Fruit fly (Drosophila melanogaster) whole organism, embryonic: ENCODE data around the gene CG11131.

Experiments used
- Abd-B ChIP-seq: fragments of 200-800 bp; sonication (Bioruptor generic); optimal IDR thresholded peaks from 2 replicates; lab custom pipeline; 2018; ENCODE audit warnings: missing biosample characterization, mild to moderate bottlenecking, missing genetic modification characterization, moderate library complexity
- Atf3 ChIP-seq: fragments of 200-800 bp; sonication (Bioruptor generic); optimal IDR thresholded peaks from 3 replicates; lab custom pipeline; 2016; ENCODE audit warnings: missing biosample characterization, missing genetic modification characterization
- Bgb ChIP-seq: fragments of 200-800 bp; sonication (Bioruptor generic); IDR thresholded peaks from 2 replicates; pipeline ENCODE4 v1.3.6; 2022; ENCODE audit warnings: missing biosample characterization, missing genetic modification characterization; ENCODE audit not compliant: partially characterized antibody
- BtbVII ChIP-seq: fragments of 200-800 bp; sonication (Bioruptor generic); optimal IDR thresholded peaks from 3 replicates; lab custom pipeline; 2017; ENCODE audit warnings: missing biosample characterization, mild to moderate bottlenecking, missing genetic modification characterization
- C15 ChIP-seq: fragments of 200-800 bp; sonication (Bioruptor generic); IDR thresholded peaks from 3 replicates; pipeline ENCODE4 v1.3.6; 2022; ENCODE audit warnings: missing biosample characterization, missing genetic modification characterization
- CG10209 ChIP-seq: fragments of 200-800 bp; sonication (Bioruptor generic); optimal IDR thresholded peaks from 3 replicates; lab custom pipeline; 2017; ENCODE audit warnings: missing biosample characterization, mild to moderate bottlenecking, missing genetic modification characterization, missing genetic modification reagents
- CG10979 ChIP-seq: fragments of 200-800 bp; sonication (Bioruptor generic); optimal IDR thresholded peaks from 2 replicates; lab custom pipeline; 2018; ENCODE audit warnings: missing biosample characterization, mild to moderate bottlenecking, missing genetic modification characterization, moderate library complexity
- CG14965 ChIP-seq: fragments of 200-800 bp; sonication (Bioruptor generic); optimal IDR thresholded peaks from 2 replicates; lab custom pipeline; 2016; ENCODE audit warnings: missing biosample characterization, missing genetic modification characterization, borderline replicate concordance
- CG16863 ChIP-seq: fragments of 200-800 bp; sonication (Bioruptor generic); optimal IDR thresholded peaks from 3 replicates; lab custom pipeline; 2016; ENCODE audit warnings: missing biosample characterization, missing genetic modification characterization
- CG3065 ChIP-seq: fragments of 200-800 bp; sonication (Bioruptor generic); optimal IDR thresholded peaks from 2 replicates; lab custom pipeline; 2016; ENCODE audit warnings: missing biosample characterization, missing genetic modification characterization
- CG31441 ChIP-seq: fragments of 200-800 bp; sonication (Bioruptor generic); IDR thresholded peaks from 2 replicates; pipeline ENCODE4 v1.3.6; 2022; ENCODE audit warnings: missing biosample characterization, missing genetic modification characterization
- CG32767 ChIP-seq: fragments of 200-800 bp; sonication (Bioruptor generic); IDR thresholded peaks from 2 replicates; pipeline ENCODE4 v1.3.6; 2022; ENCODE audit warnings: missing biosample characterization, missing genetic modification characterization
- CG33213 ChIP-seq: fragments of 200-800 bp; sonication (Bioruptor generic); optimal IDR thresholded peaks from 3 replicates; lab custom pipeline; 2016; ENCODE audit warnings: missing biosample characterization, missing genetic modification characterization
- CG34422 ChIP-seq: fragments of 200-800 bp; sonication (Bioruptor generic); IDR thresholded peaks from 3 replicates; pipeline ENCODE4 v1.3.6; 2022; ENCODE audit warnings: missing biosample characterization, missing genetic modification characterization
- CG4730 ChIP-seq: fragments of 200-800 bp; sonication (Bioruptor generic); IDR thresholded peaks from 2 replicates; pipeline ENCODE4 v1.3.6; 2022; ENCODE audit warnings: missing biosample characterization, missing genetic modification characterization
- CG6254 ChIP-seq: fragments of 200-800 bp; sonication (Bioruptor generic); optimal IDR thresholded peaks from 3 replicates; lab custom pipeline; 2017; ENCODE audit warnings: mild to moderate bottlenecking, missing biosample characterization, missing genetic modification reagents, missing genetic modification characterization
- CG8089 ChIP-seq: fragments of 200-800 bp; sonication (Bioruptor generic); optimal IDR thresholded peaks from 3 replicates; lab custom pipeline; 2016; ENCODE audit warnings: missing biosample characterization, missing genetic modification characterization
- CG8281 ChIP-seq: fragments of 200-800 bp; sonication (Bioruptor generic); optimal IDR thresholded peaks from 2 replicates; lab custom pipeline; 2018; ENCODE audit warnings: missing biosample characterization, mild to moderate bottlenecking, missing genetic modification characterization, moderate library complexity
- CG9876 ChIP-seq: fragments of 200-800 bp; sonication (Bioruptor generic); optimal IDR thresholded peaks from 2 replicates; lab custom pipeline; 2016; ENCODE audit warnings: missing biosample characterization, missing genetic modification characterization
- Camta ChIP-seq: fragments of 200-800 bp; sonication (Bioruptor generic); optimal IDR thresholded peaks from 2 replicates; lab custom pipeline; 2016; ENCODE audit warnings: missing biosample characterization, missing genetic modification characterization
- Deaf1 ChIP-seq: fragments of 200-800 bp; optimal IDR thresholded peaks from 3 replicates; lab custom pipeline; 2019; ENCODE audit warnings: missing biosample characterization, mild to moderate bottlenecking, missing genetic modification characterization, moderate library complexity
- Eip74EF ChIP-seq, 2 experiments: fragments of 200-800 bp in 1 of 2; fragments of >200 bp in 1 of 2; sonication (Bioruptor generic) in 1 of 2; optimal IDR thresholded peaks; 2 replicates each; lab custom pipeline; 2017 to 2019; ENCODE audit warnings: missing biosample characterization in 2 of 2, missing genetic modification characterization in 2 of 2, mild to moderate bottlenecking in 1 of 2, moderate library complexity in 1 of 2
- Ets97D ChIP-seq: fragments of 200-800 bp; sonication (Bioruptor generic); optimal IDR thresholded peaks from 3 replicates; lab custom pipeline; 2016; ENCODE audit warnings: missing biosample characterization, missing genetic modification characterization
- GATAe ChIP-seq: fragments of 200-800 bp; sonication (Bioruptor generic); conservative IDR thresholded peaks from 2 replicates; pipeline ENCODE4 v1.3.6; 2022; ENCODE audit warnings: missing biosample characterization, missing genetic modification characterization
- Hr39 ChIP-seq: fragments of >200 bp; optimal IDR thresholded peaks from 2 replicates; lab custom pipeline; 2017
- Hr78 ChIP-seq, 2 experiments: fragments of 200-800 bp in 1 of 2; fragments of >200 bp in 1 of 2; sonication (Bioruptor generic) in 1 of 2; optimal IDR thresholded peaks; 2 replicates each; lab custom pipeline; 2017 to 2019; ENCODE audit warnings: missing biosample characterization in 2 of 2, missing genetic modification characterization in 2 of 2, mild to moderate bottlenecking in 1 of 2, moderate library complexity in 1 of 2
- Lim3 ChIP-seq: fragments of 200-800 bp; sonication (Bioruptor generic); IDR thresholded peaks from 2 replicates; pipeline ENCODE4 v1.3.6; 2022; ENCODE audit warnings: missing biosample characterization, missing genetic modification characterization
- MTF-1 ChIP-seq: fragments of 200-800 bp; sonication (Bioruptor generic); optimal IDR thresholded peaks from 2 replicates; lab custom pipeline; 2018; ENCODE audit warnings: missing biosample characterization, mild to moderate bottlenecking, missing genetic modification characterization, borderline replicate concordance
- Meics ChIP-seq: fragments of 200-800 bp; sonication (Bioruptor generic); optimal IDR thresholded peaks from 2 replicates; lab custom pipeline; 2017; ENCODE audit warnings: missing biosample characterization, mild to moderate bottlenecking, missing genetic modification characterization
- Mrtf ChIP-seq: fragments of 200-800 bp; sonication (Bioruptor generic); IDR thresholded peaks from 3 replicates; pipeline ENCODE4 v1.3.6; 2022; ENCODE audit warnings: missing biosample characterization, missing genetic modification characterization
- NK7.1 ChIP-seq: fragments of 200-800 bp; sonication (Bioruptor generic); optimal IDR thresholded peaks from 3 replicates; lab custom pipeline; 2016; ENCODE audit warnings: missing biosample characterization, missing genetic modification characterization
- ac ChIP-seq: fragments of 200-800 bp; sonication (Bioruptor generic); optimal IDR thresholded peaks from 3 replicates; lab custom pipeline; 2017; ENCODE audit warnings: missing biosample characterization, mild to moderate bottlenecking, missing genetic modification characterization
- dimm ChIP-seq: fragments of 200-800 bp; sonication (Bioruptor generic); IDR thresholded peaks from 2 replicates; pipeline ENCODE4 v1.3.6; 2022; ENCODE audit warnings: missing biosample characterization, missing genetic modification characterization
- disco-r ChIP-seq: fragments of 200-800 bp; sonication (Bioruptor generic); optimal IDR thresholded peaks from 2 replicates; lab custom pipeline; 2016; ENCODE audit warnings: missing biosample characterization, missing genetic modification characterization
- dmrt11E ChIP-seq: fragments of 200-800 bp; sonication (Bioruptor generic); optimal IDR thresholded peaks from 3 replicates; lab custom pipeline; 2018; ENCODE audit warnings: missing biosample characterization, mild to moderate bottlenecking, missing genetic modification characterization, moderate library complexity
- exex ChIP-seq: fragments of 200-800 bp; sonication (Bioruptor generic); optimal IDR thresholded peaks from 4 replicates; lab custom pipeline; 2018; ENCODE audit warnings: missing biosample characterization, mild to moderate bottlenecking, missing genetic modification characterization, moderate library complexity
- fd102C ChIP-seq: fragments of 200-800 bp; sonication (Bioruptor generic); optimal IDR thresholded peaks from 2 replicates; lab custom pipeline; 2018; ENCODE audit warnings: missing biosample characterization, mild to moderate bottlenecking, missing genetic modification characterization, moderate library complexity
- gem ChIP-seq: fragments of 200-800 bp; sonication (Bioruptor generic); optimal IDR thresholded peaks from 2 replicates; lab custom pipeline; 2019; ENCODE audit warnings: missing biosample characterization, mild to moderate bottlenecking, missing genetic modification characterization, moderate library complexity
- grn ChIP-seq: fragments of 200-800 bp; sonication (Bioruptor generic); optimal IDR thresholded peaks from 3 replicates; lab custom pipeline; 2017; ENCODE audit warnings: missing biosample characterization, missing genetic modification characterization
- hth ChIP-seq: fragments of >200 bp; optimal IDR thresholded peaks from 2 replicates; lab custom pipeline; 2017; ENCODE audit warnings: inconsistent platforms
- inv ChIP-seq: fragments of 200-800 bp; sonication (Bioruptor generic); IDR thresholded peaks from 2 replicates; pipeline ENCODE4 v1.3.6; 2022; ENCODE audit warnings: missing biosample characterization, missing genetic modification characterization; ENCODE audit not compliant: partially characterized antibody
- kay ChIP-seq: fragments of 200-800 bp; sonication (Bioruptor generic); optimal IDR thresholded peaks from 2 replicates; lab custom pipeline; 2016; ENCODE audit warnings: missing biosample characterization, missing genetic modification characterization
- lbe ChIP-seq: fragments of 200-800 bp; sonication (Bioruptor generic); optimal IDR thresholded peaks from 2 replicates; lab custom pipeline; 2016; ENCODE audit warnings: missing biosample characterization, mild to moderate bottlenecking, missing genetic modification characterization
- mld ChIP-seq: fragments of 200-800 bp; sonication (Bioruptor generic); IDR thresholded peaks from 3 replicates; pipeline ENCODE4 v1.3.6; 2022; ENCODE audit warnings: missing biosample characterization, missing genetic modification characterization; ENCODE audit not compliant: partially characterized antibody
- nau ChIP-seq: fragments of 200-800 bp; sonication (Bioruptor generic); optimal IDR thresholded peaks from 3 replicates; lab custom pipeline; 2017; ENCODE audit warnings: missing biosample characterization, mild to moderate bottlenecking, missing genetic modification characterization, missing genetic modification reagents
- pb ChIP-seq: fragments of 200-800 bp; sonication (Bioruptor generic); optimal IDR thresholded peaks from 3 replicates; lab custom pipeline; 2016; ENCODE audit warnings: missing biosample characterization, missing genetic modification characterization
- pum ChIP-seq: fragments of 200-800 bp; sonication (Bioruptor generic); optimal IDR thresholded peaks from 2 replicates; lab custom pipeline; 2016; ENCODE audit warnings: missing biosample characterization, missing genetic modification characterization
- run ChIP-seq: fragments of 200-800 bp; sonication (Bioruptor generic); optimal IDR thresholded peaks from 3 replicates; lab custom pipeline; 2018; ENCODE audit warnings: missing biosample characterization, mild to moderate bottlenecking, missing genetic modification characterization
- so ChIP-seq: fragments of 200-800 bp; sonication (Bioruptor generic); IDR thresholded peaks from 3 replicates; pipeline ENCODE4 v1.3.6; 2022; ENCODE audit warnings: missing biosample characterization, missing genetic modification characterization
- sob ChIP-seq: fragments of 200-800 bp; sonication (Bioruptor generic); IDR thresholded peaks from 2 replicates; pipeline ENCODE4 v1.3.6; 2022; ENCODE audit warnings: missing biosample characterization, missing genetic modification characterization
- sr ChIP-seq: fragments of 200-800 bp; sonication (Bioruptor generic); IDR thresholded peaks from 3 replicates; pipeline ENCODE4 v1.3.6; 2022; ENCODE audit warnings: missing biosample characterization, missing genetic modification characterization

Gene CG11131

DNA sequence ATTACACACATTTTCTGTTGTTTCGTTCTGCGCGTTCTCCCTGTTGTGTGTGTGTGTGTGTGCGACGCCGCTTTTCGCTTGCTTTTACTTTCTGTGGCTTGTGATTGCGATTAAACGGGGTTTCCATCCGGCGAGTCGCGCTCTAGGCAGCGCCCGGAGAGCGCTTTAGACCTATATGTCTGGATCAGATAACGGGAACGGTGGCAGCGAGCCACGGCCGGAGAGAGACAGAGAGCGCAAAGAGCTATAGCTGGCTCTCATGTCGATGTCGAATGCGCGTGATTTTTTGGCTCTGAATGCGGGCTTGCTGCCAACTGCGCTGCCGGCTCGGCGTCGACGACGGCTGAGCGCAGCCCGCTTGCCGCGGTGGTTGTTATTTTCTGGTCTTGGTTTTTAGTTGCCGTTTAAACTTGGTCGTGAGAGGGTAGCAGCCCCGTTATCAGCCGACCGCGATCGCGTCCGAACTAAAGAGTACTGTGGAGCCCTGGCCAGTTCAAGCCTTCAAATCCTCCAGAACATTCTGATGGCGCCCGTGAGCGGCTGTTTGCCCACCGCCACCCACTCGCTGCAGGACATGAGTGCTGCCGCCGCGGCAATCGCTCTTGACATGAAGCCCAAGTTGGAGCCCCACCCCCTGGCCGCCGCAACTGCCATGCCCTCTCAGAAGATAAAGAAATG, 46.9 kb downstream of the CG11131 start, which contains the start of gene Mes2 (continued):
- no peak for TF ChIP-seq nau (GFP tag; lab: Kevin White, UChicago)
- no peak for TF ChIP-seq MTF-1 (GFP tag; lab: Kevin White, UChicago)
- no peak for TF ChIP-seq Deaf1 (tag; lab: Kevin White, UChicago)
- no peak for TF ChIP-seq CG10979 (tag; lab: Kevin White, UChicago)
- no peak for TF ChIP-seq lbe (GFP tag; lab: Kevin White, UChicago)
- no peak for TF ChIP-seq GATAe (GFP tag; lab: Robert Waterston, UW)
- no peak for TF ChIP-seq Ets97D (GFP tag; lab: Kevin White, UChicago)
- TF ChIP-seq CG8089, result no peak
- TF ChIP-seq CG16863 (GFP tag; lab: Kevin White, UChicago), result no peak
- TF ChIP-seq ac, result no peak
- TF ChIP-seq CG8281 (tag; lab: Kevin White, UChicago), result no peak
- no peak for TF ChIP-seq sr (GFP tag; lab: Robert Waterston, UW)
- no peak for TF ChIP-seq Hr78 (GFP tag; optimal IDR thresholded peaks at IDR 0.05; lab: Kevin White, UChicago)
- TF ChIP-seq CG3065 (GFP tag; lab: Kevin White, UChicago), result no peak
- no peak for TF ChIP-seq dmrt11E (tag; lab: Kevin White, UChicago)
- no peak for TF ChIP-seq inv (GFP tag; lab: Robert Waterston, UW)
- TF ChIP-seq CG33213 (GFP tag; lab: Kevin White, UChicago), result no peak
- TF ChIP-seq Abd-B (GFP tag; lab: Kevin White, UChicago), result no peak
- TF ChIP-seq grn, result peak; percentile 37
- no peak for TF ChIP-seq sob (GFP tag; lab: Robert Waterston, UW)
- TF ChIP-seq fd102C (GFP tag; lab: Kevin White, UChicago), result no peak
- TF ChIP-seq Atf3 (GFP tag; lab: Kevin White, UChicago), result no peak
- no peak for TF ChIP-seq run (tag; lab: Kevin White, UChicago)
- no peak for TF ChIP-seq Hr39 (lab: Kevin White, UChicago)
- TF ChIP-seq CG34422, result no peak
- no peak for TF ChIP-seq Lim3 (GFP tag; lab: Robert Waterston, UW)
- TF ChIP-seq dimm, result no peak
- TF ChIP-seq pum, result no peak
- no peak for TF ChIP-seq exex (tag; lab: Kevin White, UChicago)
- TF ChIP-seq Eip74EF (GFP tag; optimal IDR thresholded peaks at IDR 0.05; lab: Kevin White, UChicago), result no peak
- no peak for TF ChIP-seq CG10209 (GFP tag; lab: Kevin White, UChicago)
- TF ChIP-seq disco-r (GFP tag; lab: Kevin White, UChicago), result no peak
- TF ChIP-seq mld, result no peak
- no peak for TF ChIP-seq hth
- TF ChIP-seq CG9876 (GFP tag; lab: Kevin White, UChicago), result no peak
- TF ChIP-seq pb (GFP tag; lab: Kevin White, UChicago), result no peak
- no peak for TF ChIP-seq so (GFP tag; lab: Robert Waterston, UW)
- TF ChIP-seq CG4730 (GFP tag; lab: Robert Waterston, UW), result no peak
- no peak for TF ChIP-seq CG14965 (GFP tag; lab: Kevin White, UChicago)
- TF ChIP-seq gem (tag; lab: Kevin White, UChicago), result no peak
- no peak for TF ChIP-seq Meics (GFP tag; lab: Kevin White, UChicago)
- no peak for TF ChIP-seq Bgb (GFP tag; lab: Robert Waterston, UW)
- TF ChIP-seq CG32767, result no peak
- no peak for TF ChIP-seq C15
- TF ChIP-seq Mrtf (GFP tag; lab: Robert Waterston, UW), result no peak
- TF ChIP-seq CG31441 (GFP tag; lab: Robert Waterston, UW), result no peak
- peak; percentile 24 for TF ChIP-seq CG6254
- no peak for TF ChIP-seq NK7.1 (GFP tag; lab: Kevin White, UChicago)
- TF ChIP-seq BtbVII, result no peak
- TF ChIP-seq kay (GFP tag; lab: Kevin White, UChicago), result no peak
- TF ChIP-seq Camta (GFP tag; lab: Kevin White, UChicago), result no peak
